Fruit fly (Drosophila melanogaster) whole organism, larva: ENCODE data around the gene CG42675.

Experiments used
- noc ChIP-seq: fragments of 200-800 bp; sonication (Bioruptor generic); optimal IDR thresholded peaks from 3 replicates; lab custom pipeline; 2019; ENCODE audit warnings: missing biosample characterization, mild to moderate bottlenecking, missing genetic modification characterization, moderate library complexity

Gene CG42675

DNA sequence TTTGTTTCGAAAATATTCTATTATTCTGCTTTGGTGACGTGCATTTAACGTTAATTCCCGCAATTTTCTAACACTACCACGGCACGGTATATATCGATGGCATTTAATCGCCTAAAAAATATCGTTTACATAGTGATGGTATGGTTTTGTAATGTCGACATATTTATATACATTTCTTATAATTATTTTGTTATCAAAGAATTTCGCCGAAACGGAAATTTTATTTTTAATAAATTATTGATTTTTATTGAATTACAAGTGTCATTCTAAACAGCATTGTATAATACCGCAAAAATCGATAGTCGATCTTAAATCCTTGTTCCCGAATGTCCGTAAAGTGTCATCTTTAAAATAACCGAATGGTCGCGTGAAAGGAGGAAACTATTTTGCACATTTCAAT is 11.0 kb downstream of the CG42675 start, which contains the start of the genes Sec20 and dgrn:
Gene Sec20, minus strand, starts transcription at position 77 of the 400 bp plus-strand sequence.
Gene dgrn, plus strand, starts transcription at position 160 of the 400 bp plus-strand sequence.
- peak; percentile 53 for TF ChIP-seq noc

DNA sequence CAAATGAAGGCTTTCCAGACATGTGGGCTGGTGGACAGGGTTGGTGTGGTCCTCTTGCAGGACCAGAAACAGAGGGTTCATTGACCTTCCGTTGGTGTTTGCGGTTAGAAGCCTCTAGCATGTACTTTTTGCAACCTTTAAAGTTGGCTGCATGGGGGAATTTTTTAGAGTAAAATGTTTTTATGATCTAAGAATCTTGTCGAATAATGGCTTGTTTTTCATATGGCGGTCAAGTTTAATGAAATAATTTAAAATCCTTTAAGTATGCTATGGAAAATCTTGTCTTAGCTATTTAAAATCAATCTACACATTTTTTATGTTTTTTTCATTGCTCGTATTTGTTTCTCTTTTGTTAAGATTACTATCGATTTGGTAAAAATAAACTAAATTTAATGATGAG is 16.4 kb downstream of the CG42675 start, which contains the start of gene glob3:
Gene glob3, plus strand, starts transcription at position 301 of the 400 bp plus-strand sequence.
- TF ChIP-seq noc, result no peak

DNA sequence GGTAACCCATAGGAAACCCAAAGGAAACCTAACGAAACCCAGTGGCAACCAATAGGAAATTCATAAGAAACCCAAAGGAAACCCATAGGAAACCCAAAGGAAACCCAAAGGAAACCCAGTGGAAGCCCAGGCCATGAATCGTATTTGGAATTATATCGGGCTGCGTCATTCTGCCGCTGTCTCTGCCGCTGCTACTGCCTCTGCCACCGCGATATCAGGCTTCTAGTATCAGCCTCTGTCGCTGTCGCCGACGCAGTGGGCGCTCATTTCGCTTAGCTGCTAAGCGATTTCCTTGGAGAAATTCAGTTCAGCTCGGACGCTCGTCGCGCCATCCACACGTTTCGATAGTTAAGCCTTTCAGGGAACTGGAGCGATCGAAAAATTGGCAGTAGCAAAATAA is 17.9 kb downstream of the CG42675 start, which contains the start of gene CG1208:
Gene CG1208, plus strand, starts transcription at position 301 of the 400 bp plus-strand sequence.
- TF ChIP-seq noc, result no peak

DNA sequence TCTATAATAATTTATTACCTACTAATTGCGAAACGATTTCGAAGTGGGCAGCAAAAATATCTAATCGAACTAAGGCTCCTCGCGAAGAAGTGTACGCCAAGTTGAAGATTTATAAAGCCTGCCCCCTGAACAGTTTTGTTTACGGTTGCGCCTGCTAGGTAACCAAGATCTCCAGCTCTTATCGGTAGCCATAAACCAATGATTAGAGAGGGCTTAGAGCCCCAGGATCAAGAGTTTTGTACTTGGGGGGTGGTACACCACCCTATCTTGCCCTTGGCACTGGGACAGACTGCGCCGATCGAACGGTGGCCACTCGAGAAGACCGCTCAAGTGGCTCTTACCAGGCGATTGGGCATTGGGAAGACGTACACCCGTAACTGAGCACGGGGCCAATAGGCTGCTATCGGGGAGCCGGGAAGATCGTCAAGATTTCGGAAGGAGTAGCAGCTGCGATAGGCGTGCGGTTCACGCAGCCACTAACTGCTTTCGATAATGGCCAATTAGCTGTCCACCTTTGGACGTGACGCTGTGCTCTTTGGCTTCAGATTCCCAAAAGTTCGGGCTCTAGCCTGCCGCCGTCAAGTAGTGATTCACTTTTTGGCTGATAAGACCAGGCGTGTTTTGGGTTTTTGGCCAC is 19.1 kb downstream of the CG42675 start:
- TF ChIP-seq noc, result peak; percentile 82

DNA sequence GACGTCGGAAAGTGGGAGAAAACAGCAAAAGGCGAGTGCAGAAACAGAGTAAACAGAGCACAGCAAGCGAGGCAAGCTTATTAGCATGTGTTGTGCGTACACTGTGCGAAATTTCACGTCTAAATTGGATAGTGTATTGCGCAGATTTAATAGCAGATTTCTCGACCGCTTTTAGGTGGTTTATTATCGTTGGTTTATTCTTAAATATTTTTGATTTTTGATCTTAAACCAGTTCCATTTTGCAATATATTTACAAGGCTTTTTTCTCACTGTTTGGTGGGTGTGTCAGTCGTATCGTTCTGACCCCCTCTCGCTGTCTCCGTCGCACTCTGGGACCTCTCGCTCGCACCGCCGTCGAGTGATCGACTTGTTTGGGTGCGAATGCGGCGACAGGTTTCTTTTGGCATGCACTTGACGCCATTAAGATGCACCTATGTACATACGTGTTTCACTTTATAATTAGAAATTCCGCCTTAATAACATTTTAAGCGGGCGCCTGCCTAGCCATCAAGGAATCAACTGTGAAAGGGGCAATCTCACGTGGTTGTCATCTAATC is 20.6 kb downstream of the CG42675 start:
- TF ChIP-seq noc, result no peak

DNA sequence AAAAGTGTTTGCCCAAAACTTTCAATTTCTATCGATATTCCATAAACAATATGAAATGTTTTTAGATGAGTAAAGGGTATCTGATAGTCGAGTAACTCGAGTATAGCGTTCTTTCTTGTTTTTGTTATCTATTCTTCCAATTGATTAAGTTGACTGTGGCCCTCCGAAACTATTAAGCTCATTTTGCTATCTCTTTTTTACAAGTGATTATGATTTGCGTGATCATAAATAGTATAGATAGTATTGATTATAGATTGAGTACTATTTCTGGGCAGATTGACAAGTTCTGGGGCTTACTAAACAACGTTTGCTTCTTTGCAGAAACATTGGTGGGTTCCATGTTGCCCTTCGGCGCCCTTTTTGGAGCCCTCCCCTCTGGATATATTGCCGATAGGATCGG is 23.1 kb downstream of the CG42675 start:
- TF ChIP-seq noc, result no peak

DNA sequence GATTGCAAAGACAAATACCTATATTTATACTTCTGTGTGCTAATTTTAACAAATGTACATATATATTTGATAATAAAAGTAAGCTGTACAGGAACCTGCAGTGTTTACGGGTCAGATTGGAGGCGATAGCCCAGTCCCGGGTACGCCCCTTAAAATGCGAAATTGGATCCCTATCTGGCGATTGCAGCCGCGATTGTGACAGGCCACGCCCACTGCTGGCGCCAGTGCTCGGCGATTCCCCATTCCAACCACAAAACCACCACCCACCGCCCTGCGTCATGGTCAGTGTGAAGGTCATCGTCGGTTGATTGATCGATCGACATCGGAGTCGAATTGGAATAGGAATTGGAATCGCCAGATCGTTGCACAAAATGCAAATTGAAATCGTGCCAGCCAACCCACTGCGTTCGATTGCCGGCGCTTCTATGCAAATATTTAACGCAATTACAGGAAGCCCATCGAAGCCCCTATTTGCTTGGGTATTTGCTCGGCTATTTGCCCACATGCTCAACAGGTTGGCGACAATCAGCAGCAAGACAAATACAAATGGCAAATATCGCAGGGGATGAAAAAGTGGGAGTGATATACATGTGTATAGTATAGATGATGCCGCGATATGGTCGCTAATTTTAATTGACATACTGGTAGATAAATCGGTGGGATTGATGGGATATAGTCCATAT is 25.4 kb downstream of the CG42675 start:
- no peak for TF ChIP-seq noc

DNA sequence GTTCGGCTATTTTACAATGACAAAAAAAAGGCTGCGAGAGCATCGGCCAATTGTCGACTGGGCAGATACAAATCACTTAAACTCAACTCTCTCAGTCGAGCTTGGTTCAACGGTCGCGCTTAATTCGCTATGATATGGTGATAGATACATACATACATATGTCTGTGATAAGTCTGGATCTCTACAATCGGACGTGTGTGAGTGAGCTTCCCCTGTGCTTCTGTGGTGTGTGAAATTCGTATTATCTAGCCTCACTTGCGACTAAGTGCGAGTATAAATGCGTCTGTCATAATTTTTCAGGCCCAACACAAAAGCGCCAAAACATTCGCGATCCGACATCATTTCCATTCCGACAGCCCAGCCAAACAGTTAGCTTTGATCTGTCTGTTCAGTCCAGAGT is 27.5 kb downstream of the CG42675 start, which contains the start of gene CG1213:
Gene CG1213, plus strand, starts transcription at position 301 of the 400 bp plus-strand sequence.
- no peak for TF ChIP-seq noc

DNA sequence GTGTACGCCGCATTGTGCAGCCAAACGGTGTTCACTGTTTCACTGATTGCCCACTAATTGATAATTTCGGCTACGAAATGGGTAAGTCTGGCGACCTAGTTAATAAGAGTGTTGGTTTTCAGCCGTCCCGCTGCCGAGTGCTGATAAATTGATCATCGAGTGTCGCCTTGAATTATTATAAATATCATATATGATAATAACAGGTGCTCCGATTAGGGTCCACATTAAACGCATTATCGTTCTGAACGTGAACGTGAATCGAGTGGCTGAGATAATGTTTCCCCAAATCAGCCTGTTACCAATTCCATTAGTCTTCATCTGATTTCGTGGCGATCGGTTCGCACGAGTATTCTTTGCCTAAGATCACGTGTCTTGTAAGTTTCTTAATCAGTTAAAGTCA is 27.9 kb downstream of the CG42675 start:
- TF ChIP-seq noc, result no peak

DNA sequence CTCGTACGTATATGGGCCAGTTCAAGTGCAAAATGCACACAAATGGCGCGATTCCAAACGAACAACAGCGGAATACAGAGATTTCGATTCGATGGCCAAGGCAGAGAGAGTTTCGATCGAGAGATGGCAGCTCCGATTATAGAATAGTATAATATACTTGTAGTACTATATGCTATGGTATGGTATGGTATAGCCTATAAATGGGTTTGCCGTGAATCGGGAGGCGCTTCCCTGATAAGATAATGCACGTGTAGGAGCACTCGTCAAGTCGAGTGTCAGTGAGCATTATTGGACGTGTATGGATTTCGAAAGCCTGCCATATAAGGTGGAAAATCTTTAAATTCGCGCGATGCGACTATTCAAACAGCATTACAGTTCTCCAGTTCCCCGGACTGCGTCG is 30.1 kb downstream of the CG42675 start:
- TF ChIP-seq noc, result no peak

DNA sequence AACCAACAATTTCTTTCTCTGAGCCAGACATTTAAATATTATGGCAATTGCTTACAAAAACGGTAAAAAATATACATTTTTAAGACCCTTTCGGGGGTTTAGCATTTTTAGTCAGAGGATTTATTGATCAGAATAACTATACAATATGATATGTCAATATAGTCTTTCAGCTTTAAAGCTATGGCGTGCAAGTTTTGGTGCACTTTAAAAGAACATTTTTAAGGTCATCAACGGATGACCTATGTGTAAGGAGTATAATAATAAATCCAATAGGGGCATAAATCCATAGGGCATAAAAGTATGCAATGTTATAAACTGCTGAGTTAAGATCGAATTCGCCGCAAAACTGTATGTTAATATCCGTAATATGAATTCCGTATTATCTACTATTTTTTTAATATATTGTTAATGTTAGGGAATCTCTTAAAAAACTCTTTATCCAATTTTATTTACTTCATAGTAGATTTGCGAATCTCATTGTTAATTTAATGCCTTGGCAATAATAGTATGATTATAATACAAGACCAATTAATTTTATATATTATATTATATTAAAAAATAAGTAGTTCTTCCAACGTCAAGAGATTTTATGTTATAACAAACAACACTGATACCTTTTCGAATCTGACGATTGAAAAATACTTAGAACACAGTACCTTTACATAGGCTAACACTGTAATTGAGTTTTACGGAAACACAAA is 33.3 kb downstream of the CG42675 start, which contains the start of gene CG14676:
Gene CG14676, plus strand, starts transcription at position 651 of the 701 bp plus-strand sequence.
- no peak for TF ChIP-seq noc

DNA sequence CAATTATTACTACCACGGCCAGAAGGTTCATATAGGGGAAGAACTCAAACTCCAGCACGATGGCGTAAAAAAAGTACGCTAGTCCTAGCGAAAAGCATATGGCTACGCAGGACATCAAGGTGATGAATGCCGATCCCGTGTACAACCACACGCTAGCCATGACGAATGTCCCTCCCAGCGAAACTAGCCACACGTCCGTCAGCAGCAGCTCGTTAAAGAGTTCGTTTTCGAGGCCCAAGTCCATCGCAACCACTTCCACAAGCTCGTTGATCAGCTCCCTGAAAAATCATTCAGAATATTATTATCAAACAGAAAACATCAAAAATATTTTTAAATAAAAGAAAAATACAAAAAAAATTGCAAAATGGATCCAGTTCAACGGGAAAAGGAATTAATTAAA is 39.6 kb downstream of the CG42675 start, which contains the start of gene CG34287:
Gene CG34287, plus strand, starts transcription at position 301 of the 400 bp plus-strand sequence.
- no peak for TF ChIP-seq noc

DNA sequence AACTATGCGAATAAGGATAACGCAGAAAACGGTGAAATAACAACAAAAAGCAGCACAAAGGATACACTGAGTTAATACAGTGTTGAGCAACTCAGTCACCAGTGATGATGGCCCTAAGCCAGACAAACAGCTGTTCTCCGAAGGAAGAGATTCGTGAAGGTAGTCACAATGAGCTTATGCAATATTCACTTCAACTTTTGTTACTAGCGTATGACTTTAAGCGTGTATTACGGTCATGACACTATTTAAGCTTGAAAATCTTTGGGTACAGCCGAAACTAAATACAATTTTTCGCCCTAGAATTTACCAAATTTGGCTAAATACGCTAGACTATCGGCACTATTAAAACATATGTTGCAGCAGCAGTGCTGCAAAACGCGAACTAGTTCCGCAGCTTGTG is 42.8 kb downstream of the CG42675 start, which contains the start of the genes disp and ECSIT:
Gene disp, minus strand, starts transcription at position 97 of the 400 bp plus-strand sequence.
Gene ECSIT, plus strand, starts transcription at position 371 of the 400 bp plus-strand sequence.
- no peak for TF ChIP-seq noc

DNA sequence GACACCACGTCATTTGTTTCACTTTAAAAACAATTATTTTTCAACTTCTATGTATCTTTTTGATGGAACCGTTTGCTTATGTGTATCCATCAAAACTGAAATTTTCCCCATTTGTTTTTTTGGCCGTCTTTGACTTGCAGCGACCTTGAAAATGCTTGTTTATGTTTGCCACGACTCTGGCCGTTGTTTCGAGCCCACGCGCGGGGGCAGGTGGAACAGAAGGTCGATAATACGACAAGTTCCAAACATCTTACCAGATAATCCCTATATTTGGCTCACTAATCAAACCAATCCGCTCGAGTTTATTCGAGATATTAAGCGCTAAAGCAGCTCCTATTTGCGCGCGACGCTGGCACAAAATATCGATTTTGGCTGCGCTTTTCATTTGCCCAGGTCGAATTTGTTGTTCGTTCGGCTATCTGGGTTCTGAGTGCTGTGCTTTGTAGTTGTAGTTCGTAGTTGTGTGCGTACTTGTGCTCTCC is 47.4 kb downstream of the CG42675 start:
- no peak for TF ChIP-seq noc

DNA sequence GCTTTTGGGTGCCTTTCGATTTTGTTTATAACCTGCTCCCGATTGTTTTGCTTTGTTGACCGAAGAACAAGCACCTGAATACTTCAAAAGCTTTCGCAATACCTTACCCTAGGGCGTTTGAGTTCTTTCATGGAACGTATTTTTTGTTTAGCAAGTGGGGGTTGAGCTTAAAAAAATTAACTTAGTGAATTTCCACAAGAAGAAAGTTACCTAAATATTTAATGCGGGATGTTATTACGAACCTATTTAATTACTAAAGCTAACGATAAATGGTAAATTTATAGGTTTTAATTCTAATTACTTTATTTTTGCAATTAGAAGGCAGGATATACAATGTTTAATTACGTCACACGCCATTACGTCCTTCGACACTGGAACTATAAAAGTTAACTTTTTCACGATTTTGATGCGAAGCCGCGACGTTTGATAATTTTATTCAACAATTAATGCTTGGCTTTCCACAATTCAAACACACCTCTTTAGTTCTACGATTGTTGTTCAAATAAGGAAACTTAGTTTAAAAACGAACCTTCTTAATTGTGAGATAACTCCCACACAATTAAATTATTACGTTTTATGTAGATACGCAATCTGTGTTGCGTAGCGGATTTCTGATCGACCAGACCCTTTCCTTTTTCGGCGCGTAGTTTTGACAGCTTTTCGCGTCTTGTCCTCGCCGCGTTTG is 48.0 kb downstream of the CG42675 start:
- TF ChIP-seq noc, result peak; percentile 56
